Worm (Caenorhabditis elegans) whole organism, early embryonic: ENCODE results near the gene F32D8.15.
A peak's percentile ranks its signal among the peaks of the same experiment; 100 is the strongest.

ENCODE experiments used
- B0310.2 ChIP-seq: sonication (generic microtip); optimal IDR thresholded peaks from 2 replicates; lab custom pipeline; 2016; ENCODE audit warnings: mild to moderate bottlenecking, missing genetic modification characterization, missing compliant biosample characterization
- F13C5.2 ChIP-seq: sonication (generic microtip); optimal IDR thresholded peaks from 2 replicates; lab custom pipeline; 2017; ENCODE audit warnings: mild to moderate bottlenecking, missing genetic modification characterization, inconsistent platforms, missing compliant biosample characterization
- aly-1 ChIP-seq: sonication (generic microtip); optimal IDR thresholded peaks from 2 replicates; lab custom pipeline; 2016; ENCODE audit warnings: missing genetic modification characterization, missing compliant biosample characterization
- ama-1 ChIP-seq: fragments of 150-350 bp; optimal IDR thresholded peaks from 2 replicates; lab custom pipeline; 2014
- ceh-13 ChIP-seq: fragments of 200-800 bp; sonication (Bioruptor generic); optimal IDR thresholded peaks from 2 replicates; lab custom pipeline; 2018; ENCODE audit warnings: mild to moderate bottlenecking, missing genetic modification characterization, missing compliant biosample characterization
- ceh-36 ChIP-seq: sonication (generic microtip); optimal IDR thresholded peaks from 2 replicates; lab custom pipeline; 2016; ENCODE audit warnings: missing genetic modification characterization, inconsistent platforms, missing compliant biosample characterization
- ets-7 ChIP-seq: sonication (generic microtip); optimal IDR thresholded peaks from 2 replicates; lab custom pipeline; 2016; ENCODE audit warnings: missing genotype, missing genetic modification characterization, missing compliant biosample characterization
- flt-1 ChIP-seq: fragments of 200-800 bp; sonication (Bioruptor generic); IDR thresholded peaks from 2 replicates; pipeline ENCODE4 v1.3.6; 2022; ENCODE audit warnings: missing genetic modification characterization, missing compliant biosample characterization
- hmbx-1 ChIP-seq: sonication (generic microtip); optimal IDR thresholded peaks from 2 replicates; lab custom pipeline; 2016; ENCODE audit warnings: mild to moderate bottlenecking, missing genetic modification characterization, missing compliant biosample characterization
- hmg-4 ChIP-seq: fragments of 200-800 bp; sonication (Bioruptor generic); optimal IDR thresholded peaks from 2 replicates; lab custom pipeline; 2018; ENCODE audit warnings: mild to moderate bottlenecking, missing genetic modification characterization, missing compliant biosample characterization
- hnd-1 ChIP-seq: sonication (generic microtip); optimal IDR thresholded peaks from 2 replicates; lab custom pipeline; 2016; ENCODE audit warnings: missing genetic modification characterization, missing compliant biosample characterization
- pes-1 ChIP-seq: fragments of 200-800 bp; sonication (Bioruptor generic); IDR thresholded peaks from 2 replicates; pipeline ENCODE4 v1.3.6; 2022; ENCODE audit warnings: missing genetic modification reagents, missing genetic modification characterization, missing compliant biosample characterization
- scrt-1 ChIP-seq: fragments of 200-800 bp; sonication (Bioruptor generic); IDR thresholded peaks from 2 replicates; pipeline ENCODE4 v1.3.6; 2022; ENCODE audit warnings: missing genetic modification characterization, missing compliant biosample characterization
- sea-1 ChIP-seq: fragments of 200-800 bp; sonication (Bioruptor generic); conservative IDR thresholded peaks from 2 replicates; pipeline ENCODE4 v1.3.6; 2022; ENCODE audit warnings: missing genetic modification characterization, missing compliant biosample characterization
- tbx-11 ChIP-seq: fragments of 200-800 bp; sonication (Bioruptor generic); IDR thresholded peaks from 2 replicates; pipeline ENCODE4 v1.3.6; 2022; ENCODE audit warnings: missing genetic modification characterization, missing compliant biosample characterization
- tbx-37 ChIP-seq: fragments of 200-800 bp; sonication (Bioruptor generic); conservative IDR thresholded peaks from 2 replicates; pipeline ENCODE4 v1.3.6; 2022; ENCODE audit warnings: missing genetic modification reagents, missing genetic modification characterization, missing compliant biosample characterization
- tra-4 ChIP-seq: sonication (generic microtip); optimal IDR thresholded peaks from 2 replicates; lab custom pipeline; 2017; ENCODE audit warnings: missing genetic modification characterization, missing compliant biosample characterization

The F32D8.15 gene

ce11 chrV:10903748-10904147, at the start of gene F32D8.15:
Gene F32D8.15 (plus strand): TSS chrV:10904048.
- no peak for TF ChIP-seq tbx-11 (GFP tag; lab: Robert Waterston, UW)
- no peak for TF ChIP-seq hmbx-1
- no peak for TF ChIP-seq ama-1
- TF ChIP-seq ceh-13 (GFP tag; lab: Kevin White, UChicago), result no peak
- no peak for TF ChIP-seq hnd-1 (tag; lab: Kevin White, UChicago)
- no peak for TF ChIP-seq aly-1 (tag; lab: Kevin White, UChicago)

DNA sequence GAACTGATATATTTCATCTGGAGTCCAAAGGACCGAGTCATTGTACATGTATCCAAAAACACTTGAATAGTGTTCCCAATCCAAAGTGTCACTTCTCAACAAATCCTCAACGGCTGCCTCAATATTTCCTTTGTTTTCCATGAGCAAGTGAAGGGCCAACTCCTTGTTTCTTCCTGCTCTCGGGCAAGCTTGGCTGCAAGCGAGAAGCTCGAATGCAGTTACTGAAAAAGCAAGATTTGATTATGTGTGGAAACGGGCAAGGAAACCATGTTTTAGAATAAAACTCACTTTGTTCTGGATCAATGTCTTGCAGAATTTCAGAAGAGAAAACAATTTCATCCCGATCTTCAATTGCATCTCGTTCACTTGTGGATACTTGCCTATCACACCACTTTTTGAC, 49.7 kb upstream of the F32D8.15 start:
- TF ChIP-seq ets-7 (tag; lab: Kevin White, UChicago) (no peak), aly-1 (tag; lab: Kevin White, UChicago) (no peak), hmg-4 (GFP tag; lab: Kevin White, UChicago) (no peak), B0310.2 (tag; lab: Kevin White, UChicago) (no peak), sea-1 (GFP tag; lab: Robert Waterston, UW) (no peak), ceh-36 (tag; lab: Kevin White, UChicago) (no peak), ceh-13 (GFP tag; lab: Kevin White, UChicago) (no peak), scrt-1 (GFP tag; lab: Robert Waterston, UW) (no peak), tbx-11 (GFP tag; lab: Robert Waterston, UW) (no peak), tbx-37 (GFP tag; lab: Robert Waterston, UW) (no peak), tra-4 (tag; lab: Kevin White, UChicago) (no peak)

DNA sequence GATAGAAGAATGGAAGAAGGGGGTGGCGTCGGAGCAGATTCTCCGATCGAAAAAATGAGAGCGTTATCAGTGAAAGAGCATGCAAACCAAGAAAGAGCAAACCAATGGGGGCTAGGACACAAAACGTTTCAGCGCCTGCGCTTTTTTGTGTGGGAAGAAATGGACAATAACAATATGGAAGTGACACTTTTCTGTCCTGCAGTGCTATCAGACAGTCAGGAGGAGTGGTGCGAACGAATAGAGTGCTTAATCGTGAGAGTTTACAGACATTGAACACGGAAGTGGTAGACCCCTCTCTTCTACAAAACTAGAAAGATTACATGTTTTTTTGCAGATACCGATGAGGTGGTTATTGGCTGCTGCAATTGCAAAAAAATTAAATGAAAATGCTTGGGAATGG, 48.5 kb upstream of the F32D8.15 start:
- TF ChIP-seq tbx-37 (GFP tag; lab: Robert Waterston, UW), result no peak
- no peak for TF ChIP-seq aly-1 (tag; lab: Kevin White, UChicago)
- TF ChIP-seq flt-1 (GFP tag; lab: Robert Waterston, UW), result no peak
- no peak for TF ChIP-seq pes-1 (GFP tag; lab: Robert Waterston, UW)
- TF ChIP-seq hnd-1 (tag; lab: Kevin White, UChicago), result no peak

DNA sequence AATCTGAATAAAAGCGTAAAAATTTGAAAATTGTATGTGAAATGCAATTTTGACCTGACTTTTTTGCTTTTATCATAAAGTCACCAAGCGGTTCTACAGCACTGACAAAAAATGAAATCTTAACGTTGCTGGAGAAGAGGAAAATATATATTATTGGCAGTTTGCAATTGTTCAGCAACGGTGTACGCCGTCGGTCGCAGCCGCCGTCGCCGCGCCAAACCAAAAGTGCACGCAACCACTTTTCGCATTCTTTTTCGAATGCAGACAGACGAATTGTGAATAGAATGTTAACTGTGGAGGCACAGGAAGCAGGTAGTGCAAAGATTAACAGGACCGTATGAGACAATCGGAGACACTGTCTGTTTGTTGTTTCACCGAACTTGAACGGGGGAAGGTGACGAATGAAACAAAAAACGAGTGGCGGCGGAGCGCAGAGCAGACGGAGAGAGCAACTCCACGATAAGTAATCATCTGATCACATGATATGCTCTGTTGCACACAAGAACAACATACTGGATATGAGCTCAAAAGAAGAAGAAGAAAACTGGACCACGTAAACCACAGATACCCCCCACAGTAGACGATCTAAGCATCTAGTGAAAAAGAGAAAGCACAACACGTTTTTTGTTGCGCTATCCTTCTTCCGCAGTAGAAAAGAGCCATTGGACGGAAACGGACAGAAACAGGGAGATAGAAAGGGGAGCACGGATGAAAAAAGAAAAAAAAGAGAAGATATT, 46.8 kb upstream of the F32D8.15 start:
- TF ChIP-seq pes-1 (GFP tag; lab: Robert Waterston, UW) (no peak), B0310.2 (tag; lab: Kevin White, UChicago) (no peak), tra-4 (tag; lab: Kevin White, UChicago) (no peak), ceh-13 (GFP tag; lab: Kevin White, UChicago) (no peak), flt-1 (GFP tag; lab: Robert Waterston, UW) (no peak), aly-1 (tag; lab: Kevin White, UChicago) (no peak), hmg-4 (GFP tag; lab: Kevin White, UChicago) (no peak), hnd-1 (tag; lab: Kevin White, UChicago) (no peak), hmbx-1 (no peak), tbx-11 (GFP tag; lab: Robert Waterston, UW) (no peak), F13C5.2 (no peak), scrt-1 (GFP tag; lab: Robert Waterston, UW) (no peak), sea-1 (GFP tag; lab: Robert Waterston, UW) (no peak), tbx-37 (GFP tag; lab: Robert Waterston, UW) (no peak)

- TF ChIP-seq hmg-4 (GFP tag; lab: Kevin White, UChicago) (peak; percentile 37), ceh-13 (GFP tag; lab: Kevin White, UChicago) (no peak)
These were observed 45.5 kb upstream of the F32D8.15 start for ce11 chrV:10858340-10858739.

DNA sequence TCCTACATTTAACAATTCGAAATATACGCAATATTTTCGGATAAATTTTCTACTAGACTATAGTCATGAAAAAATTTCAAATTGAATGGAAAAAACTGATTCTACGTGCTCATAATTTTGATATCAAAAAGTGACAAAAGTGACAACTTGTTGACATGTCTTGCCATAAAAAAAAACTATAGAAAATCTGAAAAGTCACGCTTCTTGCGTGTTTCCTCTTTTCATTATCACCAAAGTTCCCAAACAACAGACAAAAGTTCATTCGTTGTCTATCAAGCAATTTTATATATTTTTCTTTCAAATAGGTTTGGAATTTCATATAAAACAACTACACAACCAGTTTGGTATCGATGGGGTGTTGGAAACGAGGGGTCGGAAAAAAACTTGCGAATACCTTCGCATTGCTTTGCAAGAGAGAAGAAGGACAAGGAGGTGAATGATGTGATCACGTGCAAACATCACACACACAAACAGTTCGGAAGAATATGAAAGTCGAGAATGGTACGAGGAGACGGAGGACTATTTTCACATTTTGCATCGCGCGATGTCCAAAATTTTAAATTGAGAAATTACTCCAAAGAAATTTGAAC, 44.7 kb upstream of the F32D8.15 start:
- TF ChIP-seq pes-1 (GFP tag; lab: Robert Waterston, UW) (no peak), sea-1 (GFP tag; lab: Robert Waterston, UW) (no peak), hmg-4 (GFP tag; lab: Kevin White, UChicago) (no peak), aly-1 (tag; lab: Kevin White, UChicago) (no peak), ama-1 (no peak), F13C5.2 (no peak), tra-4 (tag; lab: Kevin White, UChicago) (no peak), tbx-37 (GFP tag; lab: Robert Waterston, UW) (no peak), ets-7 (tag; lab: Kevin White, UChicago) (no peak), ceh-36 (tag; lab: Kevin White, UChicago) (no peak), tbx-11 (GFP tag; lab: Robert Waterston, UW) (no peak), flt-1 (GFP tag; lab: Robert Waterston, UW) (no peak), ceh-13 (GFP tag; lab: Kevin White, UChicago) (no peak), hnd-1 (tag; lab: Kevin White, UChicago) (no peak), B0310.2 (tag; lab: Kevin White, UChicago) (no peak), hmbx-1 (no peak), scrt-1 (GFP tag; lab: Robert Waterston, UW) (no peak)

- TF ChIP-seq F13C5.2 (no peak), tra-4 (tag; lab: Kevin White, UChicago) (no peak), tbx-11 (GFP tag; lab: Robert Waterston, UW) (no peak), hmg-4 (GFP tag; lab: Kevin White, UChicago) (no peak), hmbx-1 (no peak)
These were observed 44.1 kb upstream of the F32D8.15 start for ce11 chrV:10859775-10860174.
